Worm (Caenorhabditis elegans) whole organism, early embryonic: Measurements from ENCODE around the gene Y73B6BL.27.

ENCODE experiments used
- F13C5.2 ChIP-seq: sonication (generic microtip); optimal IDR thresholded peaks from 2 replicates; lab custom pipeline; 2017; ENCODE audit warnings: mild to moderate bottlenecking, missing genetic modification characterization, inconsistent platforms, missing compliant biosample characterization
- aly-1 ChIP-seq: sonication (generic microtip); optimal IDR thresholded peaks from 2 replicates; lab custom pipeline; 2016; ENCODE audit warnings: missing genetic modification characterization, missing compliant biosample characterization
- ama-1 ChIP-seq: fragments of 150-350 bp; optimal IDR thresholded peaks from 2 replicates; lab custom pipeline; 2014
- ceh-36 ChIP-seq: sonication (generic microtip); optimal IDR thresholded peaks from 2 replicates; lab custom pipeline; 2016; ENCODE audit warnings: missing genetic modification characterization, inconsistent platforms, missing compliant biosample characterization
- ets-7 ChIP-seq: sonication (generic microtip); optimal IDR thresholded peaks from 2 replicates; lab custom pipeline; 2016; ENCODE audit warnings: missing genotype, missing genetic modification characterization, missing compliant biosample characterization
- flt-1 ChIP-seq: fragments of 200-800 bp; sonication (Bioruptor generic); IDR thresholded peaks from 2 replicates; pipeline ENCODE4 v1.3.6; 2022; ENCODE audit warnings: missing genetic modification characterization, missing compliant biosample characterization
- pes-1 ChIP-seq: fragments of 200-800 bp; sonication (Bioruptor generic); IDR thresholded peaks from 2 replicates; pipeline ENCODE4 v1.3.6; 2022; ENCODE audit warnings: missing genetic modification reagents, missing genetic modification characterization, missing compliant biosample characterization
- scrt-1 ChIP-seq: fragments of 200-800 bp; sonication (Bioruptor generic); IDR thresholded peaks from 2 replicates; pipeline ENCODE4 v1.3.6; 2022; ENCODE audit warnings: missing genetic modification characterization, missing compliant biosample characterization
- tbx-37 ChIP-seq: fragments of 200-800 bp; sonication (Bioruptor generic); conservative IDR thresholded peaks from 2 replicates; pipeline ENCODE4 v1.3.6; 2022; ENCODE audit warnings: missing genetic modification reagents, missing genetic modification characterization, missing compliant biosample characterization

DNA sequence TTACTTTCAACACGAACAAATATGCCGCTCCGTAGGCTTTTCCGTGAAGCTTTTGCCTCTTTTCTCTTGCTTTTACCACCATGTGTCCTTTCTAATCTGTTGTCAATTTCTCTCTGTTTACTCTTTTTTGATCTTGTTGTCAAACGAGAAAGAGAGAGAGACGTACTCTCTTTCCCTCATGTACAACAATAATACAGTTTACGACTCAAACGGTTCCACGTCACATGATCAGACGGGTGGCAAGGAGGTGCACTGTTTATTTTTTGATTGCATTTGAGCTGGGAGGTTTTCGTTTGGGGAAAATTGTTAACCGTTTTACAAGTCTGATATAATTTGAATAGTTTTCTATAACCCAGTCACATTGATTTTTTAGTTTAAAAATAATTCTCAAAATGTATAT lies 27.8 kb upstream of the Y73B6BL.27 start:
- no peak for TF ChIP-seq ceh-36 (tag; lab: Kevin White, UChicago)
- TF ChIP-seq F13C5.2 = no peak
- no peak for TF ChIP-seq ama-1 (lab: Kevin White, UChicago)
- no peak for TF ChIP-seq flt-1 (GFP tag; lab: Robert Waterston, UW)
- no peak for TF ChIP-seq tbx-37 (GFP tag; lab: Robert Waterston, UW)
- TF ChIP-seq pes-1 (GFP tag; lab: Robert Waterston, UW) = no peak
- TF ChIP-seq aly-1 = no peak
- TF ChIP-seq ets-7 = no peak
- TF ChIP-seq scrt-1 (GFP tag; lab: Robert Waterston, UW) = no peak
